Worm (Caenorhabditis elegans) whole organism, late embryonic: Measurements from ENCODE around the gene ZC404.16.

Source experiments
- C38D4.7 ChIP-seq: fragments of 200-800 bp; sonication (Bioruptor generic); optimal IDR thresholded peaks from 2 replicates; lab custom pipeline; 2018; ENCODE audit warnings: mild to moderate bottlenecking, missing genetic modification characterization, moderate library complexity, missing compliant biosample characterization
- K09A11.1 ChIP-seq: sonication (generic microtip); optimal IDR thresholded peaks from 2 replicates; lab custom pipeline; 2017; ENCODE audit warnings: antibody characterized with exemption, mild to moderate bottlenecking, missing genetic modification characterization, missing compliant biosample characterization; ENCODE audit not compliant: insufficient read depth
- ceh-19 ChIP-seq: fragments of 200-800 bp; sonication (Bioruptor generic); optimal IDR thresholded peaks from 2 replicates; lab custom pipeline; 2018; ENCODE audit warnings: mild to moderate bottlenecking, missing genetic modification characterization, missing compliant biosample characterization
- ceh-24 ChIP-seq: sonication (generic microtip); optimal IDR thresholded peaks from 2 replicates; lab custom pipeline; 2016; ENCODE audit warnings: mild to moderate bottlenecking, missing genetic modification characterization, missing compliant biosample characterization
- ceh-34 ChIP-seq: sonication (generic microtip); optimal IDR thresholded peaks from 2 replicates; lab custom pipeline; 2016; ENCODE audit warnings: mild to moderate bottlenecking, missing genetic modification characterization, missing compliant biosample characterization
- ceh-9 ChIP-seq: sonication (generic microtip); optimal IDR thresholded peaks from 2 replicates; lab custom pipeline; 2016; ENCODE audit warnings: mild to moderate bottlenecking, missing genetic modification characterization, inconsistent platforms, missing compliant biosample characterization
- elt-2 ChIP-seq: sonication (generic microtip); optimal IDR thresholded peaks from 2 replicates; lab custom pipeline; 2016; ENCODE audit warnings: missing genetic modification reagents, missing genetic modification characterization, missing compliant biosample characterization
- fkh-10 ChIP-seq: fragments of 150-350 bp; optimal IDR thresholded peaks from 2 replicates; lab custom pipeline; 2014; ENCODE audit warnings: missing biosample characterization, missing genetic modification reagents, missing genetic modification characterization
- fkh-6 ChIP-seq: sonication (generic microtip); optimal IDR thresholded peaks from 2 replicates; lab custom pipeline; 2016; ENCODE audit warnings: missing genetic modification characterization, missing compliant biosample characterization
- lim-6 ChIP-seq: sonication (generic microtip); optimal IDR thresholded peaks from 2 replicates; lab custom pipeline; 2016; ENCODE audit warnings: missing genetic modification characterization, missing compliant biosample characterization
- lin-11 ChIP-seq: fragments of 200-800 bp; sonication (Bioruptor generic); optimal IDR thresholded peaks from 2 replicates; lab custom pipeline; 2018; ENCODE audit warnings: mild to moderate bottlenecking, missing genetic modification characterization, missing compliant biosample characterization
- nhr-232 ChIP-seq: sonication (generic microtip); optimal IDR thresholded peaks from 2 replicates; lab custom pipeline; 2016; ENCODE audit warnings: missing genetic modification characterization, missing compliant biosample characterization
- pha-4 ChIP-seq: fragments of 150-350 bp; optimal IDR thresholded peaks from 2 replicates; lab custom pipeline; 2018; ENCODE audit warnings: missing biosample characterization, missing genetic modification reagents, missing genetic modification characterization
- tbx-7 ChIP-seq: sonication (generic microtip); optimal IDR thresholded peaks from 2 replicates; lab custom pipeline; 2016; ENCODE audit warnings: missing genotype, missing genetic modification characterization, missing compliant biosample characterization

DNA sequence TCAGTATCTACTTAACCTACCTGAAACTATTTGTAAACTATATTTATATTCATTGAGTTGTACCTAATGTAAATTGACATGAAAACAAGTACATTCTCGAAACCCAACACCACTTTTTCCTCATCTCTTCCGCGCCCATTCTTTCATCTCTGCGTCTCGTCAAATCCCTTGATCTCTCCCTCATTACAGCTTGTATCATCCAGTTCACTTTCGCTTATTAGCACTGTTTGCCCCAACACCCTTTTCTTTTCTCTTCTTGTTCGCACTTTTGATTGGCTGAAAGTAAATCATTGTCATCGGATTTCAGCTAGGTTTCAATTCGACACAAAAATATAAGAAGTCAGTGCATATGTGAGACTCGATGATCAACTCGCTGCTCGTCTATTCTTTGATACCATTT is 28.9 kb downstream of the ZC404.16 start, which contains the start of gene T25F10.3:
- TF ChIP-seq ceh-19 (no peak), ceh-9 (no peak), fkh-10 (no peak), pha-4 (tag; lab: Kevin White, UChicago) (no peak), fkh-6 (no peak), C38D4.7 (GFP tag; lab: Kevin White, UChicago) (no peak), ceh-34 (no peak), lin-11 (no peak), elt-2 (tag; lab: Kevin White, UChicago) (no peak), ceh-24 (tag; lab: Kevin White, UChicago) (no peak), K09A11.1 (no peak), nhr-232 (tag; lab: Kevin White, UChicago) (no peak), lim-6 (tag; lab: Kevin White, UChicago) (no peak), tbx-7 (no peak)
